Worm (Caenorhabditis elegans): ENCODE measurements around the gene T07G12.4.

T07G12.4 gene

ce11 chrIV:10489409-10489808 lies 49.1 kb downstream of the T07G12.4 start:
- TF ChIP-seq R02D3.7 (tag; optimal IDR thresholded peaks at IDR 0.05), result no peak
- TF ChIP-seq nhr-10 (tag; optimal IDR thresholded peaks at IDR 0.05), result no peak
- no peak for TF ChIP-seq pqm-1 (tag; optimal IDR thresholded peaks at IDR 0.05)
- TF ChIP-seq T26A8.4 (GFP tag; IDR thresholded peaks at IDR 0.05), result no peak
- no peak for TF ChIP-seq hmg-1.1 (GFP tag; IDR thresholded peaks at IDR 0.05)
- no peak for TF ChIP-seq unc-62 (GFP tag; optimal IDR thresholded peaks at IDR 0.05 in 1 of 2)
- no peak for TF ChIP-seq unc-62 (tag; optimal IDR thresholded peaks at IDR 0.05)
- no peak for TF ChIP-seq Y105C5A.15 (GFP tag; IDR thresholded peaks at IDR 0.05)
- TF ChIP-seq duxl-1 (tag; optimal IDR thresholded peaks at IDR 0.05; ENCODE audit: poor library complexity), result no peak
- no peak for TF ChIP-seq spr-1 (tag; optimal IDR thresholded peaks at IDR 0.05)
- TF ChIP-seq nhr-111 (GFP tag; optimal IDR thresholded peaks at IDR 0.05), result no peak
- no peak for TF ChIP-seq arid-1 (GFP tag; conservative IDR thresholded peaks at IDR 0.05)
- no peak for TF ChIP-seq cey-2 (tag; optimal IDR thresholded peaks at IDR 0.05; ENCODE audit: borderline replicate concordance, insufficient read depth)

Measured in whole organism, L4 larva.